Worm (Caenorhabditis elegans): Measurements from ENCODE around the gene nhr-17.

DNA sequence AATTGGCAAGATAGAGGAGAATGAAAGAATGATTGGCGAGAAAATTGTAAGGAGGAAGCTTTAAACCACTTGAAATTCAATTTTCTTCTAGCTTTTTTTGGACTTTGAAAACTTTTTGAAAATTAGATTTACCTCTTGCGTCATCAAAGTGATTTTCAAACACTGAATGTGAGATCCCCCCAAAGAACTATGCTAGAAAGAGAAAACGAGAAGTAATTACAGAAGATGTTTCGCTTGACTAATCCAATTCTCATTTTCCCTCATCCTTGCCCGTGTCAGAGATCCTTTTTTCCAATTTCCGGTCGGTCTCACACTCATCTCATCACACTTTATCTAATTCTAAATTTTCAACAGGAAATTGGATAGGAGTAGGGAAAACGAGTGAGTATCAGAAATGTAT lies 22.2 kb upstream of the nhr-17 start:
- no peak for TF ChIP-seq B0310.2 (tag; optimal IDR thresholded peaks at IDR 0.05)
- no peak for TF ChIP-seq ets-7 (tag; optimal IDR thresholded peaks at IDR 0.05)
- no peak for TF ChIP-seq tra-4 (tag; optimal IDR thresholded peaks at IDR 0.05)
- no peak for TF ChIP-seq tbx-37 (GFP tag; conservative IDR thresholded peaks at IDR 0.05)
- no peak for TF ChIP-seq aly-1 (tag; optimal IDR thresholded peaks at IDR 0.05)
- no peak for TF ChIP-seq hmg-4 (GFP tag; optimal IDR thresholded peaks at IDR 0.05)
- no peak for TF ChIP-seq pes-1 (GFP tag; IDR thresholded peaks at IDR 0.05)
- no peak for TF ChIP-seq F13C5.2 (tag; optimal IDR thresholded peaks at IDR 0.05)
- no peak for TF ChIP-seq flt-1 (GFP tag; IDR thresholded peaks at IDR 0.05)

Measured in whole organism, early embryonic.